Worm (Caenorhabditis elegans) whole organism, early embryonic: ENCODE data around the gene F56D5.5.

Experiments used
- B0310.2 ChIP-seq: sonication (generic microtip); optimal IDR thresholded peaks from 2 replicates; lab custom pipeline; 2016; ENCODE audit warnings: mild to moderate bottlenecking, missing genetic modification characterization, missing compliant biosample characterization
- F13C5.2 ChIP-seq: sonication (generic microtip); optimal IDR thresholded peaks from 2 replicates; lab custom pipeline; 2017; ENCODE audit warnings: mild to moderate bottlenecking, missing genetic modification characterization, inconsistent platforms, missing compliant biosample characterization
- aly-1 ChIP-seq: sonication (generic microtip); optimal IDR thresholded peaks from 2 replicates; lab custom pipeline; 2016; ENCODE audit warnings: missing genetic modification characterization, missing compliant biosample characterization
- ama-1 ChIP-seq: fragments of 150-350 bp; optimal IDR thresholded peaks from 2 replicates; lab custom pipeline; 2014
- ceh-13 ChIP-seq: fragments of 200-800 bp; sonication (Bioruptor generic); optimal IDR thresholded peaks from 2 replicates; lab custom pipeline; 2018; ENCODE audit warnings: mild to moderate bottlenecking, missing genetic modification characterization, missing compliant biosample characterization
- ceh-36 ChIP-seq: sonication (generic microtip); optimal IDR thresholded peaks from 2 replicates; lab custom pipeline; 2016; ENCODE audit warnings: missing genetic modification characterization, inconsistent platforms, missing compliant biosample characterization
- ets-7 ChIP-seq: sonication (generic microtip); optimal IDR thresholded peaks from 2 replicates; lab custom pipeline; 2016; ENCODE audit warnings: missing genotype, missing genetic modification characterization, missing compliant biosample characterization
- flt-1 ChIP-seq: fragments of 200-800 bp; sonication (Bioruptor generic); IDR thresholded peaks from 2 replicates; pipeline ENCODE4 v1.3.6; 2022; ENCODE audit warnings: missing genetic modification characterization, missing compliant biosample characterization
- hmbx-1 ChIP-seq: sonication (generic microtip); optimal IDR thresholded peaks from 2 replicates; lab custom pipeline; 2016; ENCODE audit warnings: mild to moderate bottlenecking, missing genetic modification characterization, missing compliant biosample characterization
- hmg-4 ChIP-seq: fragments of 200-800 bp; sonication (Bioruptor generic); optimal IDR thresholded peaks from 2 replicates; lab custom pipeline; 2018; ENCODE audit warnings: mild to moderate bottlenecking, missing genetic modification characterization, missing compliant biosample characterization
- hnd-1 ChIP-seq: sonication (generic microtip); optimal IDR thresholded peaks from 2 replicates; lab custom pipeline; 2016; ENCODE audit warnings: missing genetic modification characterization, missing compliant biosample characterization
- pes-1 ChIP-seq: fragments of 200-800 bp; sonication (Bioruptor generic); IDR thresholded peaks from 2 replicates; pipeline ENCODE4 v1.3.6; 2022; ENCODE audit warnings: missing genetic modification reagents, missing genetic modification characterization, missing compliant biosample characterization
- scrt-1 ChIP-seq: fragments of 200-800 bp; sonication (Bioruptor generic); IDR thresholded peaks from 2 replicates; pipeline ENCODE4 v1.3.6; 2022; ENCODE audit warnings: missing genetic modification characterization, missing compliant biosample characterization
- sea-1 ChIP-seq: fragments of 200-800 bp; sonication (Bioruptor generic); conservative IDR thresholded peaks from 2 replicates; pipeline ENCODE4 v1.3.6; 2022; ENCODE audit warnings: missing genetic modification characterization, missing compliant biosample characterization
- tbx-11 ChIP-seq: fragments of 200-800 bp; sonication (Bioruptor generic); IDR thresholded peaks from 2 replicates; pipeline ENCODE4 v1.3.6; 2022; ENCODE audit warnings: missing genetic modification characterization, missing compliant biosample characterization
- tbx-37 ChIP-seq: fragments of 200-800 bp; sonication (Bioruptor generic); conservative IDR thresholded peaks from 2 replicates; pipeline ENCODE4 v1.3.6; 2022; ENCODE audit warnings: missing genetic modification reagents, missing genetic modification characterization, missing compliant biosample characterization
- tra-4 ChIP-seq: sonication (generic microtip); optimal IDR thresholded peaks from 2 replicates; lab custom pipeline; 2017; ENCODE audit warnings: missing genetic modification characterization, missing compliant biosample characterization

F56D5.5 gene

DNA sequence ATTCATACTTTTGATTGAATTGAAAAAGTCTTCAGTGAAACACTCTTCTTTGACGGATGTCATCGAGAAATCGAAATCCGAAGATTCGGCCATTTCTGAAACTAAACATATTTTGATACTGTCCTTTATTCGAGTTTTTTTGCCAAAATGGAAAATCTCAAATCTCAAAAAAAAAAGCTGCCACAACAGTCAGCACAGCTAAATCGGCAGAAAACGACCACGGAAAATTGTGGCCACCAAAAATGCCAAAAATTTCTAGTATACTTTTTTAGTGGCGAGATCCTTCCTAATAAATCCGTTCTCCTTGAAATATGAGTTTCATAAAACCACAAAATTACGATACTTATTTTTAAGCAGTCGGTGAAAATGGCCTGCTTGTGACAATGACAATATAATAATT is 36.0 kb upstream of the F56D5.5 start, which contains the start of gene F38E11.9:
Gene F38E11.9, minus strand, starts transcription at position 101 of the 400 bp plus-strand sequence.
- TF ChIP-seq flt-1 (GFP tag; lab: Robert Waterston, UW): no peak
- no peak for TF ChIP-seq ama-1 (lab: Kevin White, UChicago)
- no peak for TF ChIP-seq tra-4 (tag; lab: Kevin White, UChicago)
- TF ChIP-seq B0310.2 (tag; lab: Kevin White, UChicago): no peak
- TF ChIP-seq ets-7 (tag; lab: Kevin White, UChicago): no peak
- no peak for TF ChIP-seq pes-1 (GFP tag; lab: Robert Waterston, UW)
- TF ChIP-seq aly-1: no peak
- TF ChIP-seq ceh-13 (GFP tag; lab: Kevin White, UChicago): no peak
- no peak for TF ChIP-seq hnd-1 (tag; lab: Kevin White, UChicago)
- TF ChIP-seq F13C5.2: no peak
- TF ChIP-seq hmg-4 (GFP tag; lab: Kevin White, UChicago): no peak
- TF ChIP-seq sea-1 (GFP tag; lab: Robert Waterston, UW): no peak
- no peak for TF ChIP-seq ceh-36 (tag; lab: Kevin White, UChicago)
- no peak for TF ChIP-seq tbx-11 (GFP tag; lab: Robert Waterston, UW)

DNA sequence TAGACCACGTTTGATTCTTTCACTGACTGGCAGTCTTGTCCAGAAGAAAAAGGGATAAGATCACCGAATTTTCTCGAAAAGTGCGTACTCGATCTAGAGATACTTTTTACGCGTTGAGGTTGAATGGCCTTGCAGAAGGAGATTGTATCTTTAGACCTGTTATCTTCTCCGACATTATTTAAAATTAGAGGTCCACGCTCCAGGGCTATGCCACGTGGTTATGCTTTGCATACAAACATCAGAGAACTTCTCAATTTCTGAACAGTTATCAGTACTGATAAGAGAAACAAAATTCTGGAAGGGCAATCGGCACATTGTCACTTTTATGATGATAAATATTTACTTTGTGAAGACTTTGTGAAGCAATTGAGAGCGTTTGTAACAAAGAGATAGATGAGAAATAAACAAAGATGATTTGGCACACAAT is 34.2 kb upstream of the F56D5.5 start:
- no peak for TF ChIP-seq hnd-1 (tag; lab: Kevin White, UChicago)
- no peak for TF ChIP-seq tra-4 (tag; lab: Kevin White, UChicago)
- no peak for TF ChIP-seq flt-1 (GFP tag; lab: Robert Waterston, UW)
- TF ChIP-seq hmg-4 (GFP tag; lab: Kevin White, UChicago): no peak
- no peak for TF ChIP-seq B0310.2 (tag; lab: Kevin White, UChicago)
- TF ChIP-seq tbx-37 (GFP tag; lab: Robert Waterston, UW): no peak
- TF ChIP-seq ceh-13 (GFP tag; lab: Kevin White, UChicago): no peak
- no peak for TF ChIP-seq aly-1
- no peak for TF ChIP-seq tbx-11 (GFP tag; lab: Robert Waterston, UW)
- no peak for TF ChIP-seq pes-1 (GFP tag; lab: Robert Waterston, UW)

DNA sequence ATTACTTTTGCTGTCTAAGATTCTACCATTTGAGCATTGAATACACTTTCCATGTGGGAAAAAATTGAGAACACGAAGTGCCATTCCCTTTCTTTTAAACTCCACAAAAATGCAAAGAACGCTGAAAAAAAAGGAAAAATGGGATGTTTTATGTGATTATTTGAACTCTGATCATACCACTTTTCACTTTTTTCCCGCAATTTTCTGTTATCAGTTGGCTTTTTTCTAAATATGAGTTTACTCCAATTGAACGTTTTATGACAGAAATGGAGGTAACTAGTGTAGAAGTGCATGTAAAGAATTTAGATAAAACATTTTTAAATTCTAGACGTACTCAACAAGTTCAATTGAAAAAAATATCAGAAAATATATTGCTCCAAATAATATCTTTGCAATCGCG is 33.5 kb upstream of the F56D5.5 start:
- TF ChIP-seq tra-4 (tag; lab: Kevin White, UChicago) (no peak), tbx-11 (GFP tag; lab: Robert Waterston, UW) (no peak), hmbx-1 (no peak), pes-1 (GFP tag; lab: Robert Waterston, UW) (no peak), B0310.2 (tag; lab: Kevin White, UChicago) (no peak), hnd-1 (tag; lab: Kevin White, UChicago) (no peak), flt-1 (GFP tag; lab: Robert Waterston, UW) (no peak), ama-1 (lab: Kevin White, UChicago) (no peak), tbx-37 (GFP tag; lab: Robert Waterston, UW) (no peak), ets-7 (tag; lab: Kevin White, UChicago) (no peak)

DNA sequence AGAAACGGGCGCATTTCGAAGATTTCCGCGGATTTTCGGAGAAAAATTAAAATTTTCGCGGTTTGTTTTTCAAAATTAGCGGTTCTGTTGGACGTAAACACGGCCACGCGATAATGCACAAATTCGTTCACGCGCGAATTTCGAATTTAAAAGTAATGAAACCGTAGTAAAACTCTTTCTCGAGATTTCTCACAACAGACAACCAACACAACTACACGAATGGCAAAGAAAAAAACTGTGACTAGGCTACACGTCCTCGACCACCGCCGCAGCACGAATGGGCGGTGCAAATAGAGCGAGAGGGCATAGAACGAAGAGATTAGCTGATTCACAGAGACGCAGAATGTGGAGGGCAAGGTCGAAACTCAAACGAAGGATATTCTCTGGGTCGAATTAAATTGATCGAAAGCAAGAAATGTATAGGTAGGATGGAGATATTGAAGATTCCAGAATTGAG is 33.0 kb upstream of the F56D5.5 start, which contains the start of gene idh-1:
Gene idh-1, minus strand, starts transcription at position 228 of the 457 bp plus-strand sequence.
- TF ChIP-seq hmbx-1 (no peak), aly-1 (peak; percentile 18)

DNA sequence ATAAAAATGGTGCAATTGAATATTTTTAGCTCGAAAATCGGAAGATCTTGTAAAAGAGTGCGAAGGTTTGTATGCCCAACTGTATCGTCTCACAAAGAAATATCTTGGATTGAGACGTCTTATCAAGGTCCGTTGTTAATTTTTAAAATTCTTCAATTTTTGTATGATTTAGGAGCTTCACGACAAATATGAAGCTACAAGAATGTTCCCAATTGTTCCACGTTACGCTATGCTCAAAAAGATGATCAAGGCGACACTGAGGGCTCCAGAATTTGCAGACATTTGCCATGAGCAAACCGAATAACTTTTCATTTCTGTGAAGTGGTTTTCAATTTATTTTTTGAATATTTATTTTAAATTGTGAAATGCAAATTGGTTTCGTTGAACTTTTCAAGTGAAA is 30.8 kb upstream of the F56D5.5 start:
- TF ChIP-seq scrt-1 (GFP tag; lab: Robert Waterston, UW) (no peak), hmbx-1 (no peak), F13C5.2 (no peak), pes-1 (GFP tag; lab: Robert Waterston, UW) (no peak), ets-7 (tag; lab: Kevin White, UChicago) (no peak), ceh-36 (tag; lab: Kevin White, UChicago) (no peak), ama-1 (lab: Kevin White, UChicago) (no peak), tra-4 (tag; lab: Kevin White, UChicago) (no peak), hnd-1 (tag; lab: Kevin White, UChicago) (no peak)

DNA sequence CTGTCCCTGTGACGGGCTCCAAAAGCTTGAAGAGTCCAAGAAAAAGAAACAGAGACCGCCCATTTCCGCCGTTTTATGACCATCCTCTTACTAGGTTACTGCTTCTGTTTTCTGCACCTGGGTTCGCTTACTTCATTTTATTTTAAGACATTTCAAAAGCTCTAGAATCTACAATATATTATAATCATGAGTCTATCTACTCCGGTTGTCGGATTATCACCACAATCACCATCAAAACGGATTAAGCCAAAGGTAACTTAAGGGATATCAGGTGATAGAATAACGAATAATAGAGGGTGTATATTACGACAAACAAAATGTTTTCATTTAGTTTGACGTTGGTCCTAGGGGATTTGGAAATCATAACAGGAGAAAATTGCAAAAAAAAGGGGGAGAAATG is 24.4 kb upstream of the F56D5.5 start:
- TF ChIP-seq ets-7 (tag; lab: Kevin White, UChicago) (no peak), hnd-1 (tag; lab: Kevin White, UChicago) (no peak), pes-1 (GFP tag; lab: Robert Waterston, UW) (no peak), flt-1 (GFP tag; lab: Robert Waterston, UW) (no peak), tra-4 (tag; lab: Kevin White, UChicago) (no peak), ama-1 (lab: Kevin White, UChicago) (no peak), F13C5.2 (no peak), ceh-13 (GFP tag; lab: Kevin White, UChicago) (no peak), tbx-11 (GFP tag; lab: Robert Waterston, UW) (no peak)

DNA sequence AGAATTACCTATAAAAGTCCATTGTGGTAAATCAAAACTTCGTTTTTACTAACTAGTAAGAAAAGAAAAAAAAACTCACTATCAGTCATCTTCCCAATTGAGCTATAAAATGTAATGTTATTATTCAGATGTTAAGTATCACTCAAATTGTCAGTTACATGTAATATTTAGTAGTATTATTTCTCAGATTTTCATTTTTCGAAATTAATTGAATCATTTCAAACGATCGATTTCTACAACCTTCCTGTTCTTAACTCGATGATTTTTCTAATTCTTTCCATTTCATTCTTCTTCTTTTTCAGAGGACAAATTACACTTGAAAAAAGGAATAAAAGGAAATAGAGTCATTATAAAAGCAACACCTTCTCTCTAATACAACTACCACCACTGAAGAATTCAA is 20.1 kb upstream of the F56D5.5 start, which contains the start of gene F59B8.1:
Gene F59B8.1, plus strand, starts transcription at position 301 of the 400 bp plus-strand sequence.
- TF ChIP-seq tbx-11 (GFP tag; lab: Robert Waterston, UW) (no peak), F13C5.2 (no peak), hmg-4 (GFP tag; lab: Kevin White, UChicago) (no peak), tbx-37 (GFP tag; lab: Robert Waterston, UW) (no peak)

DNA sequence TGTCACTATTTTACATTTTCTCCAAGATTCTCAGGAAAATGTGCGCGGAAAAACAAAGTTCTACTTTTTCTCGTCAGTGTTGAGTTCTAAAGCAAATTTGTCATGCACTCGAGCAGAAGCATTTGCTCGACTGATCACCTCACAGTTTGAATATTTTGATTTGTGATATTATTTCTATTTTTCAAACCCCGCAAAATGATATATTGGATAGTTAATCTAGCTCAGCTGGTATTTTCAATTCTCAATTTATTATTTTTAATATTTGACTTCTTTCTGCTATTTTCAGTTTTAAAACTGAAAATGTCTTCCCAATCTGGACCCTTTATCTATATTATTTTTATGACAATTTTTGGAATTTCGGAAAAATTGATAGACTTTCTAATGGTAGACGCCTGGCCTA is 15.2 kb upstream of the F56D5.5 start, which contains the start of gene srxa-2:
Gene srxa-2, plus strand, starts transcription at position 301 of the 400 bp plus-strand sequence.
- TF ChIP-seq pes-1 (GFP tag; lab: Robert Waterston, UW): no peak
- TF ChIP-seq hnd-1 (tag; lab: Kevin White, UChicago): no peak
- no peak for TF ChIP-seq B0310.2 (tag; lab: Kevin White, UChicago)
- no peak for TF ChIP-seq tbx-11 (GFP tag; lab: Robert Waterston, UW)
- TF ChIP-seq hmg-4 (GFP tag; lab: Kevin White, UChicago): no peak
- TF ChIP-seq tra-4 (tag; lab: Kevin White, UChicago): no peak
- no peak for TF ChIP-seq ama-1 (lab: Kevin White, UChicago)
- TF ChIP-seq F13C5.2: no peak
- TF ChIP-seq hmbx-1: no peak
- TF ChIP-seq ceh-36 (tag; lab: Kevin White, UChicago): no peak
- no peak for TF ChIP-seq sea-1 (GFP tag; lab: Robert Waterston, UW)
- no peak for TF ChIP-seq flt-1 (GFP tag; lab: Robert Waterston, UW)
- no peak for TF ChIP-seq ets-7 (tag; lab: Kevin White, UChicago)
- no peak for TF ChIP-seq tbx-37 (GFP tag; lab: Robert Waterston, UW)
- TF ChIP-seq ceh-13 (GFP tag; lab: Kevin White, UChicago): no peak
- no peak for TF ChIP-seq scrt-1 (GFP tag; lab: Robert Waterston, UW)
- TF ChIP-seq aly-1: no peak
